Fruit fly (Drosophila melanogaster): ENCODE results near the gene p38c.

Gene p38c

DNA sequence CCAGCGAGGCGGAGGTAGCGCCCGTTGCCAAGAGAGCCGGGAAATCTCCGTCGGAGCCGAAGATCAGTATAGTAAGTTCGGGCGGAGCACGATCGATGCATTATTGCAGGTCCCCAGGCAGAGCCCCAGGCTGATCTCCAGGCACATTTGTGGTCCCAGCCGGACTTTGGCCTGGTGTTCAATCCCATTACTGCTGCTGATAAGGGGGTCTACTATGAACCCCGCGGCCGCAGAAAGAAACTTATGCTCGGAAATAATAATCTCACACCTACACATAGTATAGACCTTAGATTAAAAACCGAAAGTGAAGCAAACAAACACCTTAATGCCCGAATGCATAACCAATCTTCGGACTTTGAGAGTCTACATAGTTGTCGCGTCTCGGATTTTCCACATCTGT, 33.0 kb downstream of the p38c start:
- TF ChIP-seq Myc (optimal IDR thresholded peaks at IDR 0.05) (no peak), ttk (optimal IDR thresholded peaks at IDR 0.05) (no peak), Sin3A (optimal IDR thresholded peaks at IDR 0.05) (no peak), insv (optimal IDR thresholded peaks at IDR 0.05) (no peak), psq (optimal IDR thresholded peaks at IDR 0.05) (no peak)

DNA sequence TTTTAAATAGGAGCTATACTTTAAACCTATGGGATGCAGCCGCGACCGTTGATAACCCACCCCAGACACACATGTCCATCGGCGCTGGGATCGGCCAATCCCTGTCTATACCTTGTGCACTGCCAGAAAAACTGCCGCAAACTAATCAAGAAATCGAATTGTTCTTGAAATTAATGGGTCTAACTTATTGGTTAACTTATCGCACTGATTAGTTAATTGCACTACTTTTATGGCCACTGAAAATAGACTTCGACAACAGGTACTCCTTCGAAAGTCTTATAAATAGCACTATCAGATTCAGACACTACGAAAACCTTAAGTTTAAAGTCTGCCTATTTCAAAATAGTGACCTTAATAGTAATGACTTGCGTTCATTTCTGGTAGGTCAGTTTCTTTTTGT, 33.8 kb downstream of the p38c start, which contains the start of gene CG13607:
Gene CG13607, minus strand, starts transcription at position 143 of the 400 bp plus-strand sequence.
- no peak for TF ChIP-seq insv (optimal IDR thresholded peaks at IDR 0.05)
- no peak for TF ChIP-seq Sin3A (optimal IDR thresholded peaks at IDR 0.05)
- no peak for TF ChIP-seq ttk (optimal IDR thresholded peaks at IDR 0.05)
- no peak for TF ChIP-seq psq (optimal IDR thresholded peaks at IDR 0.05)
- TF ChIP-seq Myc (optimal IDR thresholded peaks at IDR 0.05), result no peak
- no peak for TF ChIP-seq h (optimal IDR thresholded peaks at IDR 0.05)

dm6 chr3R:24113070-24113385, 37.0 kb downstream of the p38c start, which contains the start of gene Root:
TSS of gene Root (plus strand) at chr3R:24113286.
- TF ChIP-seq Myc (optimal IDR thresholded peaks at IDR 0.05) (no peak), Sin3A (optimal IDR thresholded peaks at IDR 0.05) (no peak), ttk (optimal IDR thresholded peaks at IDR 0.05) (no peak)

- TF ChIP-seq Myc (optimal IDR thresholded peaks at IDR 0.05) (no peak), psq (optimal IDR thresholded peaks at IDR 0.05) (no peak), Sin3A (optimal IDR thresholded peaks at IDR 0.05) (no peak), h (optimal IDR thresholded peaks at IDR 0.05) (no peak), insv (optimal IDR thresholded peaks at IDR 0.05) (no peak), ttk (optimal IDR thresholded peaks at IDR 0.05) (no peak)
These were observed 37.5 kb downstream of the p38c start, which contains the start of gene CG13605 for dm6 chr3R:24112320-24113069. TSS of gene CG13605 (minus strand) at chr3R:24112389.

DNA sequence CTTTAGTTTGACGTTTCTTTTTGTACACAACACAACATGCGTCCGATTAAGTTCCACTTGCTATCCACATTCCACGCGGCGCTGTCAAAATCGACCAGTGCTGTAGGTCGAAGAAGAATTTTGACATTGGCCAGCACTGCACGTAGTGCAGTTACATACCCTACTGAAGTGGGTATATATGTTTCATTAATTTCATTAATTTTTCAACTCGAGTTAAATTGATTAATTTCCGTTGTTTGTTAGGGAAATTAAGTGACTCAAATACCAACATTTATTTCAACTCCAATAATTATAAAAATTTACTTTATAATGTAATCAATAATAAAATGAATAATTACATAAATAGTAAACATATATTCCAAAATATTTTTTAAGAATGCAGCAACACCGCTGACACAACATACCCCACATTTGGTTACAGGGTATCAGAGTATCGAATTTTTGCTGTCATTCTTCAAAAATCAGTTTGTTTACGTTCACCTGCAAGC, 41.1 kb downstream of the p38c start, which contains the start of the genes eIF4EHP and CG18428:
Gene eIF4EHP, minus strand, starts transcription at position 59 of the 488 bp plus-strand sequence.
Gene CG18428, plus strand, starts transcription at position 435 of the 488 bp plus-strand sequence.
- TF ChIP-seq Sin3A (optimal IDR thresholded peaks at IDR 0.05) (no peak), h (optimal IDR thresholded peaks at IDR 0.05) (no peak), Myc (optimal IDR thresholded peaks at IDR 0.05) (no peak), insv (optimal IDR thresholded peaks at IDR 0.05) (no peak), ttk (optimal IDR thresholded peaks at IDR 0.05) (no peak), psq (optimal IDR thresholded peaks at IDR 0.05) (no peak)

- no peak for TF ChIP-seq Myc (optimal IDR thresholded peaks at IDR 0.05)
- no peak for TF ChIP-seq psq (optimal IDR thresholded peaks at IDR 0.05)
- TF ChIP-seq ttk (optimal IDR thresholded peaks at IDR 0.05), result no peak
- no peak for TF ChIP-seq Sin3A (optimal IDR thresholded peaks at IDR 0.05)
- TF ChIP-seq insv (optimal IDR thresholded peaks at IDR 0.05), result no peak
- TF ChIP-seq h (optimal IDR thresholded peaks at IDR 0.05), result no peak
These were observed 43.0 kb downstream of the p38c start, which contains the start of gene CG10694 for dm6 chr3R:24106879-24107441. TSS of gene CG10694 (plus strand) at chr3R:24107391.

DNA sequence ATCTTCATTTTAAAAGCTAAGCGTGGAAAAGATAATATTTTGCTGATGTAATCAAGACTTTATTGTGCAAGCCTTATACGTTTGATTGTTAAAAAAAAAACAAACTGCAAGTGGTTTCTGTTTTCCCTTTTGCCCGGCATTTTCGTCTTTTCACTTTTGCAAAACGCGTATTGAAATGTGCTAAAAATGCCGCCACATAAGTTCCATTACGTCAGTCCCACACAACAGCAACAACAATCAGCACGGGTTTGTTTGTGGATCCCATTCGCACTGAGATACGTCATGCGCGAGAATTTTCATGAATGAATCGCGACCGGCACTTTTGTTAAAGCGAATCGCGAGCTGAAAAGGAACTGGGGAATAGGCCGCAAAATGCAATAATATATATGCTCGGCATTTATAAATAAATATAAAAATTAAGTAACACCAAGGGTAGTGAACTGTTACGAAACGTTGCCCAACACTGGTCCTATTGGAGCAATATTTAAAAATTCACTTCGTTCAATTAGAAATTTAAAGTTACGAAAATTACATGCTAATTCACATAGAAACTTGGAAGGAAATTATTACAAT, 43.9 kb downstream of the p38c start:
- TF ChIP-seq Sin3A (optimal IDR thresholded peaks at IDR 0.05), result no peak
- TF ChIP-seq psq (optimal IDR thresholded peaks at IDR 0.05), result no peak
- TF ChIP-seq h (optimal IDR thresholded peaks at IDR 0.05), result no peak
- TF ChIP-seq ttk (optimal IDR thresholded peaks at IDR 0.05), result no peak

DNA sequence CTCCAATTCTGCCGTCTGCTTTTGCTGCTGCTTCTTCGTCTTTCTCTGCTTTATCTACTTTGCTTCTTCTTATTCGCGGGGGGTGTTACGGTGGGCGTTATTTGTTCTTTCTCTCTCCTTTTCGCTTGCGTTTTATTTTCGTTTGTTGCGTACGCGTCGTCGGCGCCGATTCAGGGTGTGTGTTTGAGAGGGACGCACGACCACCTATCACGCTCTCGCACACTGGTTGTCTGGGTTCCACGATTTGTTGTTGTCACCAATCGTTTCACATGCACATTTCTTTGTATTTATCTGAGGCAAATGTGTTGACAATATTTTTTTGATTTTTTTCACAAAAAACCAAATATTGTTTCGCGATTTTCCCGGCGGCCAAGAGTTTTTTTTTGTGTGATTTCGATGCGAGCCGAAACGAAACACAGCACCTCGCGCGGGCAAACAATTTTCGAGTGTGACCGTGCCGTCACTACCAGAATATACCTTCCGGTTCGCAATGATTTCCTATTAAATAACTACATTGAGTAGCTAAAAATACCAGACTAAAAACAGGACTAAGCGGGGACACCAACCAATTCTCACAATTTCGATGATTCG, 44.6 kb downstream of the p38c start, which contains the start of gene Syx1A:
Gene Syx1A, minus strand, starts transcription at position 452 of the 591 bp plus-strand sequence.
- TF ChIP-seq Myc (optimal IDR thresholded peaks at IDR 0.05) (no peak), ttk (optimal IDR thresholded peaks at IDR 0.05) (no peak), Sin3A (optimal IDR thresholded peaks at IDR 0.05) (no peak), insv (optimal IDR thresholded peaks at IDR 0.05) (no peak), h (optimal IDR thresholded peaks at IDR 0.05) (no peak), psq (optimal IDR thresholded peaks at IDR 0.05) (no peak)

dm6 chr3R:24104471-24105311, 45.3 kb downstream of the p38c start:
- TF ChIP-seq ttk (optimal IDR thresholded peaks at IDR 0.05) (no peak), Sin3A (optimal IDR thresholded peaks at IDR 0.05) (no peak), psq (optimal IDR thresholded peaks at IDR 0.05) (no peak), Myc (optimal IDR thresholded peaks at IDR 0.05) (no peak), h (optimal IDR thresholded peaks at IDR 0.05) (no peak)

DNA sequence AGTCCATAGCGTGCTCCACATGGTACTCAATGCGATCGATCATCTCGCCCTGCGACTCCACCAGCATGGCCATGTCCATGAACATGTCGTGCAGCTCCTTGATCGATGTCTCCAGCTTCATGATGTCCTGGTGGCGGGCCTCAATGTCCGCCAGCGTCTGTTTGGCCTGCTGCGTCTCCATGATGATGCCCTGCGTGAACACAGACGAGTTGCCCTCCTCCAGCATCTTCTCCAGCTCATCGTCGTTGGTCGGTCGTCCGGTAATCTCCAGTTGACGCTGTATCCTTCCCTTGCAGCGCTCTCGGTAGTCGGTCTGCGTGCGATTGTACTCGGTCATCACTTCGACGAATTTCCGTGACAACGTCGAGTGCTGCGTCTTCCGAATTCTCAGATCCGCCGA, 46.3 kb downstream of the p38c start:
- TF ChIP-seq Myc (optimal IDR thresholded peaks at IDR 0.05), result no peak

DNA sequence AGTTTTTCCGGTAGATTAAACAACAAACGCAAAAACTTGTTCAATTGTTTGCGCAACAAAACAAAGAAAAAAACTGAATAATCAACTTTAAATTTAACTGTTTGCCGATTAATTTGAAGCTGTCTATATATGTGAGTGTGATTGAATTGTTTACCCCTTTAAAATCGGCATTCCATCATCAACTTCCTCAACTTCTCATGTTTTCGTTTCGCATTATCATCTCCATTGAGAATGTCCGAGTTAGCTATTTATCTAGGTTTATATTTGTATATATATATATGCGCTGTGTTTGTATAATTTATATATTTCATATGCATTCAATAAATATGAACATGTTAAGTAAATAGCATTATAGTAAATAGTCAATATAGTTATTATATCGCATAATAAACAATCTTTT, 47.6 kb downstream of the p38c start:
- TF ChIP-seq Sin3A (optimal IDR thresholded peaks at IDR 0.05), result no peak
- no peak for TF ChIP-seq Myc (optimal IDR thresholded peaks at IDR 0.05)
- no peak for TF ChIP-seq insv (optimal IDR thresholded peaks at IDR 0.05)
- TF ChIP-seq h (optimal IDR thresholded peaks at IDR 0.05), result no peak
- TF ChIP-seq ttk (optimal IDR thresholded peaks at IDR 0.05), result no peak
- no peak for TF ChIP-seq psq (optimal IDR thresholded peaks at IDR 0.05)
